Fruit fly (Drosophila melanogaster) S2 (cell line): ENCODE data around the gene CG11369.

ENCODE experiments used
- CG8478 ChIP-seq: fragments of >200 bp; optimal IDR thresholded peaks from 2 replicates; lab custom pipeline; 2018
- CTCF ChIP-seq, 2 experiments: fragments of >200 bp; optimal IDR thresholded peaks; 2 replicates each; lab custom pipeline; 2018

- TF ChIP-seq CTCF (optimal IDR thresholded peaks at IDR 0.05; lab: Kevin White, UChicago) (no peak), CG8478 (lab: Kevin White, UChicago) (no peak)
Measured at dm6 chrX:7617414-7617813, 43.3 kb downstream of the CG11369 start.
